Fruit fly (Drosophila melanogaster) whole organism, prepupa: ENCODE results near the gene CG16781.

Source experiments
- Blimp-1 ChIP-seq: fragments of 200-800 bp; sonication (Bioruptor generic); optimal IDR thresholded peaks from 3 replicates; lab custom pipeline; 2017; ENCODE audit warnings: missing biosample characterization, missing genetic modification characterization, mild to moderate bottlenecking, moderate library complexity, missing genetic modification reagents
- CG6854 ChIP-seq: fragments of 200-800 bp; sonication (Bioruptor generic); optimal IDR thresholded peaks from 2 replicates; lab custom pipeline; 2017; ENCODE audit warnings: missing biosample characterization, mild to moderate bottlenecking, missing genetic modification characterization
- Ets21C ChIP-seq: fragments of 200-800 bp; sonication (Bioruptor generic); optimal IDR thresholded peaks from 3 replicates; lab custom pipeline; 2016; ENCODE audit warnings: missing biosample characterization, missing genetic modification characterization
- Hr4 ChIP-seq: fragments of 200-800 bp; sonication (Bioruptor generic); optimal IDR thresholded peaks from 3 replicates; lab custom pipeline; 2016; ENCODE audit warnings: missing biosample characterization, missing genetic modification characterization
- OdsH ChIP-seq: fragments of 200-800 bp; sonication (Bioruptor generic); optimal IDR thresholded peaks from 3 replicates; lab custom pipeline; 2016; ENCODE audit warnings: missing biosample characterization, missing genetic modification characterization
- cyc ChIP-seq: fragments of 200-800 bp; sonication (Bioruptor generic); optimal IDR thresholded peaks from 3 replicates; lab custom pipeline; 2016; ENCODE audit warnings: missing biosample characterization, missing genetic modification characterization

dm6 chrX:3433646-3434097, 30.2 kb downstream of the CG16781 start:
- peak; percentile 69 for TF ChIP-seq Blimp-1
- peak; percentile 98 for TF ChIP-seq cyc (GFP tag; lab: Kevin White, UChicago)
- TF ChIP-seq CG6854 (GFP tag; lab: Kevin White, UChicago) = peak; percentile 71
- peak; percentile 90 for TF ChIP-seq OdsH (GFP tag; lab: Kevin White, UChicago)
- TF ChIP-seq Ets21C (GFP tag; lab: Kevin White, UChicago) = peak; percentile 92
- TF ChIP-seq Hr4 (GFP tag; lab: Kevin White, UChicago) = peak; percentile 94
